Worm (Caenorhabditis elegans) whole organism, L4/young adult: Measurements from ENCODE around the gene sec-61.G.

ENCODE experiments used
- W03F9.2 ChIP-seq: fragments of 150-350 bp; optimal IDR thresholded peaks from 2 replicates; lab custom pipeline; 2014; ENCODE audit warnings: missing biosample characterization, missing genetic modification characterization
- dao-5 ChIP-seq: sonication (generic microtip); optimal IDR thresholded peaks from 2 replicates; lab custom pipeline; 2016; ENCODE audit warnings: missing genotype, missing genetic modification characterization, moderate library complexity, missing compliant biosample characterization
- him-1 ChIP-seq: sonication (generic microtip); optimal IDR thresholded peaks from 2 replicates; lab custom pipeline; 2016; ENCODE audit warnings: missing genotype, missing genetic modification reagents, missing genetic modification characterization, missing compliant biosample characterization

ce11 chrV:10940571-10940991 is 43.6 kb upstream of the sec-61.G start:
- TF ChIP-seq W03F9.2 (tag; lab: Kevin White, UChicago) (peak; percentile 19), dao-5 (no peak), him-1 (tag; lab: Kevin White, UChicago) (no peak)
